Worm (Caenorhabditis elegans): ENCODE data around the gene clec-222.

clec-222 gene

DNA sequence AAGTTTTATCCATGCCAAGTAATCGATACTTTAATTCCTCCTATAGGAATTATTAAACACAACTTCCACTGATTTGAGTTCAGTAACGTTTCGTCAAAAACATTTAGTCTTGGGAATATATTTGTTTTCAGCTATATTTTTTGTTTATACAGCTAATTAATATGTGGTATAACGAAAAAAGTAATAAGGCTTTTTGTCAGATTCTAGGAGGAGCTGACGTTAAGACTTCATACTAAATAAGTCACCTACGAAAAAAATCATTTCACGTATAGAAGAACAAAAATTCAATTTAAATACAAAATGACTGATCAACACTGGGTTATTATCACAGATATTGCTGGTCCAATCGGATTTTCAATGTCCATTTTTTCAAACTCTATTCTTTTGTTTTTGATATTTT lies 2.4 kb upstream of the clec-222 start, which contains the start of gene str-115:
Gene str-115, plus strand, starts transcription at position 301 of the 400 bp plus-strand sequence.
- TF ChIP-seq akir-1 (GFP tag; optimal IDR thresholded peaks at IDR 0.05): no peak
- no peak for TF ChIP-seq B0035.1 (tag; optimal IDR thresholded peaks at IDR 0.05)
- no peak for TF ChIP-seq Y67H2A.10 (GFP tag; conservative IDR thresholded peaks at IDR 0.05)
- TF ChIP-seq mes-4 (tag; optimal IDR thresholded peaks at IDR 0.05): no peak
- no peak for TF ChIP-seq ceh-79 (tag; optimal IDR thresholded peaks at IDR 0.05)
- no peak for TF ChIP-seq F23B12.7 (tag; optimal IDR thresholded peaks at IDR 0.05; ENCODE audit: insufficient read depth)
- TF ChIP-seq hsf-1 (GFP tag; IDR thresholded peaks at IDR 0.05): no peak
- TF ChIP-seq xnd-1 (tag; optimal IDR thresholded peaks at IDR 0.05): no peak
- no peak for TF ChIP-seq ceh-27 (GFP tag; optimal IDR thresholded peaks at IDR 0.05)
- no peak for TF ChIP-seq egrh-3 (GFP tag; IDR thresholded peaks at IDR 0.05)
- no peak for TF ChIP-seq B0019.2 (GFP tag; conservative IDR thresholded peaks at IDR 0.05)
- TF ChIP-seq sptf-2 (GFP tag; optimal IDR thresholded peaks at IDR 0.05): no peak
- no peak for TF ChIP-seq nhr-80 (tag; optimal IDR thresholded peaks at IDR 0.05)
- TF ChIP-seq somi-1 (GFP tag; optimal IDR thresholded peaks at IDR 0.05): no peak
- TF ChIP-seq athp-1 (tag; optimal IDR thresholded peaks at IDR 0.05): no peak

DNA sequence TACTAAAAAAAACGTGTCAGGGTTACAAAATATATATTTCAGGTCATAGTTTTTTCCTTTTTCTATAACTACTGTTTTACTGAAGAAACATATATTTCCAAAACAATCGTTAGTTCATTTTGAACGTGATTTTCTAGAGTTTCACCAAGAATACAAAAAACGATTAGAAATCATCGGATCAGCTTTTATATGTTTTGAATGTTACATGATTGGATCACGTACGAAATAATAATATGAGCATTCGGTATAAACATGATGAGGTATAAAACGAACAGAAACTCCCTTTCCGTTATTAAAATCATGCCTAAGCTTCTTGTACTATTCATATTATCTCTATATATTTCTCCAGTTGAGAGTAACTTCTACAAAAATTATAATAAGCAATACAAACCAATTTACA lies 1.7 kb downstream of the clec-222 start, which contains the start of gene clec-223:
Gene clec-223, plus strand, starts transcription at position 301 of the 400 bp plus-strand sequence.
- TF ChIP-seq snpc-1.1 (tag; optimal IDR thresholded peaks at IDR 0.05; ENCODE audit: insufficient read depth): no peak
- TF ChIP-seq cebp-1 (GFP tag; IDR thresholded peaks at IDR 0.05): no peak
- no peak for TF ChIP-seq cebp-1 (tag; optimal IDR thresholded peaks at IDR 0.05)
- TF ChIP-seq egrh-3 (GFP tag; IDR thresholded peaks at IDR 0.05): no peak
- TF ChIP-seq ceh-100 (GFP tag; IDR thresholded peaks at IDR 0.05): no peak
- TF ChIP-seq F22D6.2 (tag; optimal IDR thresholded peaks at IDR 0.05): no peak
- no peak for TF ChIP-seq madf-8 (GFP tag; conservative IDR thresholded peaks at IDR 0.05)
- TF ChIP-seq mxl-1 (tag; optimal IDR thresholded peaks at IDR 0.05): no peak
- no peak for TF ChIP-seq akir-1 (GFP tag; optimal IDR thresholded peaks at IDR 0.05)
- TF ChIP-seq zim-3 (tag; optimal IDR thresholded peaks at IDR 0.05): no peak
- no peak for TF ChIP-seq F57A8.1 (GFP tag; optimal IDR thresholded peaks at IDR 0.05)
- no peak for TF ChIP-seq T26A5.8 (tag; optimal IDR thresholded peaks at IDR 0.05)
- TF ChIP-seq tbp1 (GFP tag; optimal IDR thresholded peaks at IDR 0.05): no peak

DNA sequence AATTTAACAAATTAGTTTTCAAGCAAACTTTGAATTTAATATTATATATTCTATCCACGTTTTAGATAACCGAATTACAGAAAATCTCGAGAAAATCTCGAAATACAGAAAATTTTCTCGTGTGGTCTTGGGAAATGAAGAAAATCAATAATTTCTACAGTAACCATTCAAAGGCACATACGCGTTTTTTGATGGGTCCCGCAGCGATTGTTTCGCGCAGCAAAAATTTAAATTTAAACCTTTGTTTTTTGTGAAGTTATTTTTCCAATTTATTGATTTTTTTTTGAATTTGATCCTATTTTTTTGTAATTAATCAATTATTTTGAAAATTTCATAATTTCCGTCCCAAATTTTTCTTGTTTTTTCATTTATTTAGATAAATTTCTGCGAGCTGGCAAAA lies 8.4 kb downstream of the clec-222 start:
- TF ChIP-seq F33H1.4 (GFP tag; IDR thresholded peaks at IDR 0.05) (peak; percentile 95), ceh-91 (GFP tag; IDR thresholded peaks at IDR 0.05) (peak; percentile 45; the same call in 1 of the 2 replicates), efl-1 (GFP tag; optimal IDR thresholded peaks at IDR 0.05) (peak; percentile 22), snpc-4 (GFP tag; optimal IDR thresholded peaks at IDR 0.05) (no peak), snpc-4 (tag; optimal IDR thresholded peaks at IDR 0.05) (peak in 1 of 4 experiments; percentile 47), him-1 (tag; optimal IDR thresholded peaks at IDR 0.05) (peak; percentile 5), madf-6 (GFP tag; IDR thresholded peaks at IDR 0.05) (peak; percentile 95), snpc-1.3 (tag; optimal IDR thresholded peaks at IDR 0.05; ENCODE audit: insufficient read depth) (peak; percentile 40), F49E8.2 (tag; optimal IDR thresholded peaks at IDR 0.05; ENCODE audit: insufficient read depth) (peak; percentile 37), lsl-1 (GFP tag; optimal IDR thresholded peaks at IDR 0.05) (peak; percentile 93), lin-54 (GFP tag; optimal IDR thresholded peaks at IDR 0.05) (peak; percentile 78), snpc-1.1 (tag; optimal IDR thresholded peaks at IDR 0.05; ENCODE audit: insufficient read depth) (peak; percentile 1), athp-1 (tag; optimal IDR thresholded peaks at IDR 0.05) (peak; percentile 6), nhr-27 (tag; optimal IDR thresholded peaks at IDR 0.05) (no peak), xnd-1 (tag; optimal IDR thresholded peaks at IDR 0.05) (peak; percentile 96), cebp-1 (GFP tag; IDR thresholded peaks at IDR 0.05) (no peak), cebp-1 (tag; optimal IDR thresholded peaks at IDR 0.05) (no peak), rec-8 (tag; optimal IDR thresholded peaks at IDR 0.05) (no peak), ets-4 (GFP tag; optimal IDR thresholded peaks at IDR 0.05) (no peak), snpc-3.4 (tag; optimal IDR thresholded peaks at IDR 0.05) (peak; percentile 72), dpl-1 (GFP tag; optimal IDR thresholded peaks at IDR 0.05) (no peak), D2030.7 (GFP tag; IDR thresholded peaks at IDR 0.05) (peak; percentile 51; the same call in 1 of the 2 replicates), madf-8 (GFP tag; conservative IDR thresholded peaks at IDR 0.05) (peak; percentile 81), mcd-1 (GFP tag; IDR thresholded peaks at IDR 0.05) (peak; percentile 37; the same call in 1 of the 2 replicates)

Data from whole organism, young adult.